Worm (Caenorhabditis elegans) whole organism, midembryonic: ENCODE results near the gene abcx-1.

Experiments used
- T22C8.4 ChIP-seq: fragments of 200-800 bp; sonication (Bioruptor generic); IDR thresholded peaks from 2 replicates; pipeline ENCODE4 v1.3.6; 2022; ENCODE audit warnings: missing genetic modification characterization, missing compliant biosample characterization
- cog-1 ChIP-seq: sonication (generic microtip); optimal IDR thresholded peaks from 2 replicates; lab custom pipeline; 2016; ENCODE audit warnings: missing genetic modification characterization, missing compliant biosample characterization
- flt-1 ChIP-seq: fragments of 200-800 bp; sonication (Bioruptor generic); IDR thresholded peaks from 2 replicates; pipeline ENCODE4 v1.3.6; 2022; ENCODE audit warnings: missing genetic modification characterization, missing compliant biosample characterization
- klf-2 ChIP-seq: fragments of 200-800 bp; sonication (Bioruptor generic); conservative IDR thresholded peaks from 2 replicates; pipeline ENCODE4 v1.3.6; 2022; ENCODE audit warnings: missing genetic modification reagents, missing genetic modification characterization, missing compliant biosample characterization
- med-1 ChIP-seq: sonication (generic microtip); optimal IDR thresholded peaks from 2 replicates; lab custom pipeline; 2017; ENCODE audit warnings: missing genetic modification characterization, mild to moderate bottlenecking, missing compliant biosample characterization, antibody characterized with exemption, missing genetic modification reagents; ENCODE audit not compliant: insufficient read depth
- ref-1 ChIP-seq: fragments of 200-800 bp; sonication (Bioruptor generic); conservative IDR thresholded peaks from 2 replicates; pipeline ENCODE4 v1.3.6; 2022; ENCODE audit warnings: missing genetic modification reagents, missing genetic modification characterization, missing compliant biosample characterization
- tab-1 ChIP-seq: fragments of 200-800 bp; sonication (Bioruptor generic); IDR thresholded peaks from 2 replicates; pipeline ENCODE4 v1.3.6; 2022; ENCODE audit warnings: missing genetic modification characterization, missing compliant biosample characterization
- ztf-23 ChIP-seq: fragments of 200-800 bp; sonication (Bioruptor generic); IDR thresholded peaks from 2 replicates; pipeline ENCODE4 v1.3.6; 2022; ENCODE audit warnings: missing genetic modification reagents, missing genetic modification characterization, missing compliant biosample characterization
- ztf-29 ChIP-seq: fragments of 200-800 bp; sonication (Bioruptor generic); IDR thresholded peaks from 2 replicates; pipeline ENCODE4 v1.3.6; 2022; ENCODE audit warnings: missing genetic modification reagents, missing genetic modification characterization, missing compliant biosample characterization

abcx-1 gene

DNA sequence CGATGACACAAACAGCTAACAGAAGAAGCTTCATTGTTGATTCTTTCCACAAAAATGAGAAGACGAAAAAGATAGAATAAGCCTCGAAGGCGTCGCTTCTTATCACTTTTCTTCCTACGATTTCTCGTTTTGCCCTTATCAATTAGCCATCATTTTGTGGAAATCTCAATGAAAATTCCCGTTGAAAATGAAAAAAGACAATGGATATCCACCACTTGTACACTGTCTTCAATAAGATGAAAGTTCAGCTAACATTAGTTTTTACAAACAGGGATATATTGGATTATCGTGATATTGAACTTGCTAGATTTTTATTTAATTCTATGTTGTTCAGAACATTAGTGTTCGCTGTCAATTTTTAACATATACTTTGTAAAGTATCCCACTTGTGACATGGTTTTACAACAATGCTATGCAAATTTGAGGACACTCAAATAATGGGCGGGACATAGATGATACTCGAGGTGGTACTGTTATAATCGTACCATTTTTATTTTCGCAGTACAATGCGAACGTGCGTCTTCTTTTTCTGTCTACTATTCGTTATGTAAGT lies 34.7 kb downstream of the abcx-1 start, which contains the start of the genes F18C5.5 and F18C5.9:
Gene F18C5.5 (minus strand): TSS at position 101 of the 553 bp plus-strand sequence.
Gene F18C5.9 (plus strand): TSS at position 503 of the 553 bp plus-strand sequence.
- no peak for TF ChIP-seq klf-2

DNA sequence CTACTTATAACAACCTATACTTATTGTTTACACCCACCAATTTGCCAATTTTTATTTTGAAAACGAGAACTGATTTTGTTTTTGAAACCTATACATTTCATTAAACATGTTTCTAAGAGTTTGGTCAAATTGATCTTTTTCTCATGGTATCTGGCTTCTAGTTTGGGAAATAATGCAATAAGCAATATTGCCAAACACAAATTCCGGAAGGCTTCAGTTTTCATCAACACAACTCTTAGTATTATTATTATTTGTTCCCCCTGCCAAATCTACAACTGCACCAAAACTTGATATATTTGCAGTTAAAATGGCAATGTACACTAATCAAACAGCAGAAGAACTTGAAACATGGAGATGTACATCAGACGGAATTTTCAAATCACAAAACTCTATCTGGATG lies 36.7 kb downstream of the abcx-1 start, which contains the start of gene sra-27:
Gene sra-27 (plus strand): TSS at position 301 of the 400 bp plus-strand sequence.
- TF ChIP-seq klf-2 (no peak), flt-1 (GFP tag; lab: Robert Waterston, UW) (no peak), ztf-29 (GFP tag; lab: Robert Waterston, UW) (no peak), med-1 (GFP tag; lab: Kevin White, UChicago) (no peak), ref-1 (GFP tag; lab: Robert Waterston, UW) (no peak), tab-1 (GFP tag; lab: Robert Waterston, UW) (no peak), ztf-23 (GFP tag; lab: Robert Waterston, UW) (no peak), cog-1 (no peak), T22C8.4 (GFP tag; lab: Robert Waterston, UW) (no peak)

DNA sequence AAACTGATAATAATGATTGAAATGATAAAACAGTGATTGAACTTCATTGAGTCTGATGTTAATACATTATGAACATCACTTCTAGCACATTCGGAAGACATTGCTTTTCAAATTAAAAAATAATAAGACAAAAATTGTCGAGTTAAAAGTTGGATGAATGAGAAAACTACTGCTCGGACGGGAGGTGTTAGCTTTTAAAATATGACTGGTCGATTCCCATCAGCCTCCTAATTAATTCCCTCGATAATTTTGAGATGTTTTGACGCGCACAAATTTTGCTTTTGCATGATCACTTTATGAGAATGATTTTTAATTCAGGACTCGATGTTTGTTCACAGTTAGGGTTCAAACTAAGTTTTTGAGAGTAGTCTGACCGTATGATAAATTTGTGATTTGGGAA lies 41.7 kb downstream of the abcx-1 start, which contains the start of gene sra-28:
Gene sra-28 (minus strand): TSS at position 101 of the 400 bp plus-strand sequence.
- TF ChIP-seq cog-1 (no peak), ztf-29 (GFP tag; lab: Robert Waterston, UW) (no peak), med-1 (GFP tag; lab: Kevin White, UChicago) (no peak), ref-1 (GFP tag; lab: Robert Waterston, UW) (no peak), klf-2 (no peak), ztf-23 (GFP tag; lab: Robert Waterston, UW) (no peak), T22C8.4 (GFP tag; lab: Robert Waterston, UW) (no peak), flt-1 (GFP tag; lab: Robert Waterston, UW) (no peak)

DNA sequence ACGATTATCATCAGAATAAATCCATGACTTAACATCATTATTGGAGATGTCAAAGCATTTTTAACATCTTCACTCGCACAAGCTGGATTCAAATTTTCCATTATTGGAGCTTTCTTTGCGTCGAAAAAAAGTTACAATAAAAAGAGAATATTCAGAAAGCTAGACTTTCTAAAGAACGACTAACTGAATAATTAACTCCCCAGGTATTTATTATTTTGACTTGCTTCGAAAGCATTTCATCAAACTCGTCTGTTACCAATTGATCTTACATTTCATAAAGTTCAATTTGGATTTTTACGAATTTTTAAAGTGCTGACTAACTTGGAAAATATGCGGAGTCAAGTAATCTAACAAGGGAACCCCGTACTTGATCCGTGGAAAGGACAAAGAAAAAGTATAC lies 43.7 kb downstream of the abcx-1 start, which contains the start of gene sra-29:
Gene sra-29 (minus strand): TSS at position 101 of the 400 bp plus-strand sequence.
- TF ChIP-seq med-1 (GFP tag; lab: Kevin White, UChicago) (no peak), cog-1 (no peak), flt-1 (GFP tag; lab: Robert Waterston, UW) (no peak), ztf-23 (GFP tag; lab: Robert Waterston, UW) (no peak), ztf-29 (GFP tag; lab: Robert Waterston, UW) (no peak), klf-2 (no peak), ref-1 (GFP tag; lab: Robert Waterston, UW) (no peak), T22C8.4 (GFP tag; lab: Robert Waterston, UW) (no peak), tab-1 (GFP tag; lab: Robert Waterston, UW) (no peak)

DNA sequence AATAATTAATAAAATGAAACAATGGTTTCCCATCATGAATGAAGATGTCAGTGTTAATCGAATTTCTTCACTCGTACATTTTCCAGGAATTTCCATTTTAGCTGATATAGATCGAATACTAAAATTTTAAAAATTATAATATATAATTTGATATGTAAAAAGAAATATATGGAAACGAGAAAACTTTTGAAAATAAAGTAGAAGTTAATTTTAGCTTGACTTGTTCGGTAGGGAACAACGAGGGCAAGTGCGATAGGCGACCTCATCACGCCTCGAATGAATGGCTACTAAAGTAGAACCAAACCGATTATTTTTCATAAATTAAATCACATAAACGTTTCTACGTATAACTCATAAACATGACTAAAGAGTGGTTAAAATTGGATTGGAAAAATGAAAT lies 46.4 kb downstream of the abcx-1 start, which contains the start of gene sra-31:
Gene sra-31 (minus strand): TSS at position 101 of the 400 bp plus-strand sequence.
- no peak for TF ChIP-seq flt-1 (GFP tag; lab: Robert Waterston, UW)
- no peak for TF ChIP-seq cog-1
- TF ChIP-seq ref-1 (GFP tag; lab: Robert Waterston, UW) = no peak

DNA sequence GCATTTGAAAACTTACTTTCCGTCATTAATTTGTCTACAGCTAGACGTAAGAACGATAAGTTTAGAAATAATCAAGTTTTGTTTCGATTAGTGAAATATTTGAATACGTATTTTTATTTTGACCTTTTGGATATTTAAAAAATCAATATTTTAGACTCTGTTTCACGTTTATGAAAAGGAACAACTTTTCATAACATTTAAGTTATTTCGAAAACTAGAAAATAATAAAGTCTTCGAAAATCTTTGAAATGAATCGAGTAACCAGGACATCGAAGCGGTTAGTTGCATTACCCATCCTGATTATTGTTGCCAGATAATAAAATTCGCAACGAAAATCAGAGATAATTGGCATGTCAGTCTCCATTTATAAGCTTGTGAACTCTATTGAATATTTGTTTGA lies 49.3 kb downstream of the abcx-1 start, which contains the start of gene C56C10.6:
Gene C56C10.6 (minus strand): TSS at position 101 of the 400 bp plus-strand sequence.
- no peak for TF ChIP-seq ztf-29 (GFP tag; lab: Robert Waterston, UW)
- TF ChIP-seq ref-1 (GFP tag; lab: Robert Waterston, UW) = no peak
- no peak for TF ChIP-seq tab-1 (GFP tag; lab: Robert Waterston, UW)
- no peak for TF ChIP-seq flt-1 (GFP tag; lab: Robert Waterston, UW)
- TF ChIP-seq klf-2 = no peak
- TF ChIP-seq T22C8.4 (GFP tag; lab: Robert Waterston, UW) = no peak
- no peak for TF ChIP-seq cog-1
- no peak for TF ChIP-seq med-1 (GFP tag; lab: Kevin White, UChicago)
- no peak for TF ChIP-seq ztf-23 (GFP tag; lab: Robert Waterston, UW)

DNA sequence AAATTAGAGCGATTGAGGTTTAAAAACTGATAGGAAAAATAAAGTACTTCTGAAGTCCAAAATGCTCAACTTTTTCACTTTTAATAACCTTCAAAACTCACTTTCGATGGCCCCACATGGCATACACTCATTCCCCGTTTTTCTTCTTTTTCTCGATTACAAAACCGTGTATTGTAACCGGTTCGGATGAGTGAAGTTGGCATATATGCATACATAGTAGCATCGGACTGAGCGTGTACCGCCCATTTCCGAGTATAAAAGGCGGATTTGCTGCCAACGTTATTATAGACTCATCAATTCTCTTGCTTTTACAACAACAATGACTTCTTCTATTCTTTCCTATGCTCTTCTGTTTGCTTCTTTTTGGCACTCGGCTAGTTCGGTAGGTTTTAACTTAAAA lies 50.8 kb downstream of the abcx-1 start, which contains the start of gene C56C10.4:
Gene C56C10.4 (plus strand): TSS at position 301 of the 400 bp plus-strand sequence.
- TF ChIP-seq klf-2 = no peak
- no peak for TF ChIP-seq flt-1 (GFP tag; lab: Robert Waterston, UW)
- no peak for TF ChIP-seq T22C8.4 (GFP tag; lab: Robert Waterston, UW)
- TF ChIP-seq cog-1 = no peak
